Worm (Caenorhabditis elegans) whole organism, late embryonic: ENCODE measurements around the gene aak-1.

ENCODE experiments used
- hlh-15 ChIP-seq: sonication (generic microtip); optimal IDR thresholded peaks from 2 replicates; lab custom pipeline; 2016; ENCODE audit warnings: missing genetic modification characterization, missing compliant biosample characterization
- ttx-3 ChIP-seq: sonication (generic microtip); optimal IDR thresholded peaks from 2 replicates; lab custom pipeline; 2016; ENCODE audit warnings: missing genetic modification reagents, missing genetic modification characterization, missing compliant biosample characterization

DNA sequence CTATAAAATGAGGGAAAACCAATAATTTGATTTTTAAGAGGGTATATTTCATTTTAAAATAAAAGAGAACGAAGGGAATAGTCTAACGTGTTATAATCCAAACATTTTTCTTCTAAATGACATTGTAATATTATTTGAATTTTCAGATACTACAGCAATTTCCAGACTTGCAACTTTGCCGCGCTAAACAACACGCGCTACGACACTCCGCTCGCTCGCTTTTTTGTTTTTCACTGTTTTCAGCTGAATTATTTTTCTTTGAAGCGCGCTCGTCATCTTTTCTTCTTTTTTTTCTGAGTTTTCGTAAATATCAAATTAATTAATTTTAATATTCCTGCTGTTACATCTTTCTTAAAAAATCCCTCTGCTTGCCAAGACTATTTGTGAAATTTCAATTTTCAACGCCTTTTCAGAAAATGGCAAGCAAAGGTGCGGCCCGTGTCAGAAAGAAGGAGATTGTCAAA is 43.6 kb downstream of the aak-1 start, which contains the start of gene mrpl-11:
- TF ChIP-seq hlh-15 (tag; lab: Kevin White, UChicago) (no peak), ttx-3 (tag; lab: Kevin White, UChicago) (no peak)
